Worm (Caenorhabditis elegans) whole organism, young adult: Measurements from ENCODE around the gene chd-3.

Experiments used
- F39B2.1 ChIP-seq: fragments of 200-800 bp; sonication (Bioruptor generic); IDR thresholded peaks from 2 replicates; pipeline ENCODE4 v1.3.6; 2022; ENCODE audit warnings: missing genetic modification reagents, missing genetic modification characterization, missing compliant biosample characterization
- ama-1 ChIP-seq, 3 experiments: fragments of 150-350 bp in 1 of 3; sonication (generic microtip) in 2 of 3; optimal IDR thresholded peaks; 2 replicates each; lab custom pipeline; 2014 to 2018; ENCODE audit warnings: missing biosample characterization in 2 of 3, missing genetic modification characterization in 2 of 3, missing genetic modification reagents in 2 of 3
- cebp-1 ChIP-seq, 2 experiments: fragments of 200-800 bp in 1 of 2; sonication (Bioruptor generic) in 1 of 2; sonication (generic microtip) in 1 of 2; IDR thresholded peaks in 1 of 2; optimal IDR thresholded peaks in 1 of 2; 2 replicates each; pipeline versions ENCODE4 v1.3.6 to Lab custom; 2017 to 2022; ENCODE audit warnings: missing compliant biosample characterization in 2 of 2, missing genetic modification characterization in 2 of 2, mild to moderate bottlenecking in 1 of 2, missing genetic modification reagents in 1 of 2, moderate library complexity in 1 of 2
- ceh-58 ChIP-seq: fragments of 200-800 bp; sonication (Bioruptor generic); IDR thresholded peaks from 2 replicates; pipeline ENCODE4 v1.3.6; 2022; ENCODE audit warnings: missing genetic modification characterization, missing compliant biosample characterization
- chd-7 ChIP-seq: sonication (generic microtip); optimal IDR thresholded peaks from 2 replicates; lab custom pipeline; 2016; ENCODE audit warnings: mild to moderate bottlenecking, missing genetic modification characterization, moderate library complexity, missing compliant biosample characterization
- ets-4 ChIP-seq: fragments of 200-800 bp; sonication (Bioruptor generic); optimal IDR thresholded peaks from 2 replicates; lab custom pipeline; 2018; ENCODE audit warnings: mild to moderate bottlenecking, missing genetic modification characterization, missing compliant biosample characterization
- lin-26 ChIP-seq: fragments of 200-800 bp; sonication (Bioruptor generic); IDR thresholded peaks from 2 replicates; pipeline ENCODE4 v1.3.6; 2022; ENCODE audit warnings: missing genetic modification reagents, missing genetic modification characterization, missing compliant biosample characterization
- rec-8 ChIP-seq, 2 experiments: sonication (generic microtip); optimal IDR thresholded peaks; 2 replicates each; lab custom pipeline; 2016; ENCODE audit warnings: mild to moderate bottlenecking in 2 of 2, missing genetic modification characterization in 2 of 2, missing genetic modification reagents in 2 of 2, missing genotype in 2 of 2, missing biosample characterization in 1 of 2, missing compliant biosample characterization in 1 of 2, moderate library complexity in 1 of 2
- sea-2 ChIP-seq: fragments of 200-800 bp; sonication (Bioruptor generic); IDR thresholded peaks from 2 replicates; pipeline ENCODE4 v1.3.6; 2022; ENCODE audit warnings: missing genetic modification characterization, missing compliant biosample characterization
- unc-62 ChIP-seq: fragments of 150-350 bp; optimal IDR thresholded peaks from 2 replicates; lab custom pipeline; 2014; ENCODE audit warnings: missing biosample characterization, missing genetic modification reagents, missing genetic modification characterization
- ztf-18 ChIP-seq: sonication (generic microtip); optimal IDR thresholded peaks from 2 replicates; lab custom pipeline; 2016; ENCODE audit warnings: missing genotype, mild to moderate bottlenecking, missing genetic modification characterization, missing compliant biosample characterization

DNA sequence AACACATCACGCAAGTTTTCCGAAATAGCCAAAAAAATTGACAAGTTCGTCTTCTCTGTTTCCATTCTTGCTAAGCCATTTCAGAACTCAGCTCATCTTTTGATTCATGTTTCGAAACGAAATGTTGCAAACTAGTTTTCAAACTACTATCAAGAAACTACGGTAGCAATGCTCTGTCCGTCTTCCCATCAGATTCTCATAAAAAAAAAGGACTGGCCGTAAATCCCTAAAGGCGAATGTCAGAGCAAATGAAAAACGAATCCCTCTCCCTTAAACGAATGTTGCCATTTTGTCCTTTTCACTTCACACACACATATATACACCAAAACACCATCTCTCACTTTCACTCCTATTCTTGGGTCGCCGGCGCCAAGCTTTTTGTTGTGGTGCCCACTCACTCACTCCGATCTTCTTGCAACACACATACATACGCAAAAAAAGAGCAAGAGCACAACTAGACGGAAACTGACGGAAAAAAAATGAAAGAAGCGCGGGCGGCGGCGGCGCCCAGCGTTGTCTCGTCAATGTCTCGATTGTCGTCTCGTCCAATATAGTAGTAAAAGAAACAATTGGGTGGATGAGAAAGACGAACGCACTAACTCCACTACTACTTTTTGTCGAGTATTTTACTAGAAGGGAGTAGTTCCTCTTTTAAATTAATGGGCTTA, 24.5 kb downstream of the chd-3 start:
- TF ChIP-seq ets-4 (GFP tag; lab: Kevin White, UChicago) (no peak), F39B2.1 (no peak), ama-1 (optimal IDR thresholded peaks at IDR 0.05; lab: Kevin White, UChicago) (no peak), ama-1 (GFP tag; optimal IDR thresholded peaks at IDR 0.05; lab: Kevin White, UChicago) (no peak), rec-8 (tag; optimal IDR thresholded peaks at IDR 0.05; lab: Kevin White, UChicago) (no peak), lin-26 (GFP tag; lab: Robert Waterston, UW) (no peak), sea-2 (no peak), ztf-18 (tag; lab: Kevin White, UChicago) (no peak), cebp-1 (GFP tag; IDR thresholded peaks at IDR 0.05; lab: Robert Waterston, UW) (no peak), cebp-1 (tag; optimal IDR thresholded peaks at IDR 0.05; lab: Kevin White, UChicago) (no peak), chd-7 (no peak), unc-62 (GFP tag; lab: Kevin White, UChicago) (no peak), ceh-58 (GFP tag; lab: Robert Waterston, UW) (no peak)
